Worm (Caenorhabditis elegans) whole organism, young adult: ENCODE measurements around the gene F09C6.10.

Experiments used
- B0336.3 ChIP-seq: fragments of 200-800 bp; sonication (Bioruptor generic); IDR thresholded peaks from 2 replicates; pipeline ENCODE4 v1.3.6; 2022; ENCODE audit warnings: missing genetic modification characterization, missing compliant biosample characterization
- D2030.7 ChIP-seq: fragments of 200-800 bp; sonication (Bioruptor generic); IDR thresholded peaks from 2 replicates; pipeline ENCODE4 v1.3.6; 2022; ENCODE audit warnings: missing genetic modification reagents, missing genetic modification characterization, missing compliant biosample characterization
- F10E7.11 ChIP-seq: sonication (generic microtip); optimal IDR thresholded peaks from 2 replicates; lab custom pipeline; 2017; ENCODE audit warnings: mild to moderate bottlenecking, missing genetic modification characterization, moderate library complexity, missing compliant biosample characterization
- F39B2.1 ChIP-seq: fragments of 200-800 bp; sonication (Bioruptor generic); IDR thresholded peaks from 2 replicates; pipeline ENCODE4 v1.3.6; 2022; ENCODE audit warnings: missing genetic modification reagents, missing genetic modification characterization, missing compliant biosample characterization
- F49E8.2 ChIP-seq: sonication (generic microtip); optimal IDR thresholded peaks from 3 replicates; lab custom pipeline; 2017; ENCODE audit warnings: missing genetic modification characterization, mild to moderate bottlenecking, missing compliant biosample characterization, antibody characterized with exemption, moderate library complexity; ENCODE audit not compliant: insufficient read depth
- F57A8.1 ChIP-seq: fragments of 200-800 bp; sonication (Bioruptor generic); optimal IDR thresholded peaks from 2 replicates; lab custom pipeline; 2018; ENCODE audit warnings: mild to moderate bottlenecking, missing genetic modification characterization, moderate library complexity, missing compliant biosample characterization
- F57C9.4 ChIP-seq: sonication (generic microtip); optimal IDR thresholded peaks from 2 replicates; lab custom pipeline; 2017; ENCODE audit warnings: mild to moderate bottlenecking, missing genetic modification characterization, missing compliant biosample characterization
- T26A5.8 ChIP-seq: sonication (generic microtip); optimal IDR thresholded peaks from 2 replicates; lab custom pipeline; 2016; ENCODE audit warnings: missing genetic modification characterization, missing compliant biosample characterization
- ZK185.1 ChIP-seq: sonication (generic microtip); optimal IDR thresholded peaks from 2 replicates; lab custom pipeline; 2016; ENCODE audit warnings: mild to moderate bottlenecking, missing genetic modification characterization, missing compliant biosample characterization; ENCODE audit not compliant: poor library complexity, severe bottlenecking
- ama-1 ChIP-seq, 3 experiments: fragments of 150-350 bp in 1 of 3; sonication (generic microtip) in 2 of 3; optimal IDR thresholded peaks; 2 replicates each; lab custom pipeline; 2014 to 2018; ENCODE audit warnings: missing biosample characterization in 2 of 3, missing genetic modification characterization in 2 of 3, missing genetic modification reagents in 2 of 3
- aptf-3 ChIP-seq: fragments of 200-800 bp; sonication (Bioruptor generic); IDR thresholded peaks from 2 replicates; pipeline ENCODE4 v1.3.6; 2022; ENCODE audit warnings: missing genetic modification characterization, missing compliant biosample characterization
- atf-7 ChIP-seq: sonication (generic microtip); optimal IDR thresholded peaks from 2 replicates; lab custom pipeline; 2017; ENCODE audit warnings: mild to moderate bottlenecking, missing genetic modification characterization, missing compliant biosample characterization
- athp-1 ChIP-seq: sonication (generic microtip); optimal IDR thresholded peaks from 2 replicates; lab custom pipeline; 2017; ENCODE audit warnings: mild to moderate bottlenecking, missing genetic modification characterization, missing compliant biosample characterization
- attf-5 ChIP-seq: fragments of 200-800 bp; sonication (Bioruptor generic); optimal IDR thresholded peaks from 2 replicates; lab custom pipeline; 2018; ENCODE audit warnings: mild to moderate bottlenecking, missing genetic modification characterization, missing compliant biosample characterization
- ccch-3 ChIP-seq: fragments of 200-800 bp; sonication (Bioruptor generic); optimal IDR thresholded peaks from 2 replicates; lab custom pipeline; 2018; ENCODE audit warnings: mild to moderate bottlenecking, missing genetic modification characterization, missing compliant biosample characterization
- cebp-1 ChIP-seq, 2 experiments: fragments of 200-800 bp in 1 of 2; sonication (Bioruptor generic) in 1 of 2; sonication (generic microtip) in 1 of 2; IDR thresholded peaks in 1 of 2; optimal IDR thresholded peaks in 1 of 2; 2 replicates each; pipeline versions ENCODE4 v1.3.6 to Lab custom; 2017 to 2022; ENCODE audit warnings: missing compliant biosample characterization in 2 of 2, missing genetic modification characterization in 2 of 2, mild to moderate bottlenecking in 1 of 2, missing genetic modification reagents in 1 of 2, moderate library complexity in 1 of 2
- ceh-40 ChIP-seq: fragments of 200-800 bp; sonication (Bioruptor generic); IDR thresholded peaks from 2 replicates; pipeline ENCODE4 v1.3.6; 2022; ENCODE audit warnings: missing genetic modification characterization, missing compliant biosample characterization
- ceh-79 ChIP-seq: sonication (generic microtip); optimal IDR thresholded peaks from 2 replicates; lab custom pipeline; 2017; ENCODE audit warnings: mild to moderate bottlenecking, missing genetic modification characterization, missing compliant biosample characterization
- chd-7 ChIP-seq: sonication (generic microtip); optimal IDR thresholded peaks from 2 replicates; lab custom pipeline; 2016; ENCODE audit warnings: mild to moderate bottlenecking, missing genetic modification characterization, moderate library complexity, missing compliant biosample characterization
- die-1 ChIP-seq: sonication (generic microtip); optimal IDR thresholded peaks from 2 replicates; lab custom pipeline; 2016; ENCODE audit warnings: missing genotype, mild to moderate bottlenecking, missing genetic modification characterization, missing compliant biosample characterization
- ets-4 ChIP-seq: fragments of 200-800 bp; sonication (Bioruptor generic); optimal IDR thresholded peaks from 2 replicates; lab custom pipeline; 2018; ENCODE audit warnings: mild to moderate bottlenecking, missing genetic modification characterization, missing compliant biosample characterization
- fkh-3 ChIP-seq: sonication (generic microtip); optimal IDR thresholded peaks from 2 replicates; lab custom pipeline; 2016; ENCODE audit warnings: mild to moderate bottlenecking, missing genetic modification characterization, missing compliant biosample characterization
- hlh-12 ChIP-seq: sonication (generic microtip); optimal IDR thresholded peaks from 2 replicates; lab custom pipeline; 2016; ENCODE audit warnings: missing genetic modification characterization, missing compliant biosample characterization
- hmg-1.2 ChIP-seq: fragments of 200-800 bp; sonication (Bioruptor generic); IDR thresholded peaks from 2 replicates; pipeline ENCODE4 v1.3.6; 2022; ENCODE audit warnings: missing genetic modification reagents, missing genetic modification characterization, missing compliant biosample characterization
- hsf-1 ChIP-seq: fragments of 200-800 bp; sonication (Bioruptor generic); IDR thresholded peaks from 2 replicates; pipeline ENCODE4 v1.3.6; 2022; ENCODE audit warnings: missing genetic modification reagents, missing genetic modification characterization, missing compliant biosample characterization
- let-526 ChIP-seq: fragments of 200-800 bp; sonication (Bioruptor generic); IDR thresholded peaks from 2 replicates; pipeline ENCODE4 v1.3.6; 2022; ENCODE audit warnings: missing genetic modification reagents, missing genetic modification characterization, missing compliant biosample characterization
- lin-26 ChIP-seq: fragments of 200-800 bp; sonication (Bioruptor generic); IDR thresholded peaks from 2 replicates; pipeline ENCODE4 v1.3.6; 2022; ENCODE audit warnings: missing genetic modification reagents, missing genetic modification characterization, missing compliant biosample characterization
- lin-40 ChIP-seq: sonication (generic microtip); optimal IDR thresholded peaks from 2 replicates; lab custom pipeline; 2016; ENCODE audit warnings: missing genetic modification characterization, mild to moderate bottlenecking, missing compliant biosample characterization, missing genotype, missing genetic modification reagents
- lin-54 ChIP-seq: fragments of 200-800 bp; sonication (Bioruptor generic); optimal IDR thresholded peaks from 2 replicates; lab custom pipeline; 2018; ENCODE audit warnings: mild to moderate bottlenecking, missing genetic modification characterization, missing compliant biosample characterization
- lir-1 ChIP-seq: fragments of 200-800 bp; sonication (Bioruptor generic); conservative IDR thresholded peaks from 2 replicates; pipeline ENCODE4 v1.3.6; 2022; ENCODE audit warnings: missing genetic modification reagents, missing genetic modification characterization, missing compliant biosample characterization
- lsy-27 ChIP-seq: sonication (generic microtip); optimal IDR thresholded peaks from 2 replicates; lab custom pipeline; 2017; ENCODE audit warnings: missing genetic modification characterization, mild to moderate bottlenecking, missing compliant biosample characterization, antibody characterized with exemption, missing genotype, borderline replicate concordance; ENCODE audit not compliant: insufficient read depth
- madf-6 ChIP-seq: fragments of 200-800 bp; sonication (Bioruptor generic); IDR thresholded peaks from 2 replicates; pipeline ENCODE4 v1.3.6; 2022; ENCODE audit warnings: missing genetic modification reagents, missing genetic modification characterization, missing compliant biosample characterization
- mcd-1 ChIP-seq: fragments of 200-800 bp; sonication (Bioruptor generic); IDR thresholded peaks from 2 replicates; pipeline ENCODE4 v1.3.6; 2022; ENCODE audit warnings: missing genetic modification reagents, missing genetic modification characterization, missing compliant biosample characterization
- mel-28 ChIP-seq: sonication (generic microtip); optimal IDR thresholded peaks from 2 replicates; lab custom pipeline; 2016; ENCODE audit warnings: borderline replicate concordance, mild to moderate bottlenecking, missing genetic modification characterization, missing compliant biosample characterization
- mes-4 ChIP-seq: sonication (generic microtip); optimal IDR thresholded peaks from 2 replicates; lab custom pipeline; 2016; ENCODE audit warnings: missing genotype, missing genetic modification characterization, missing compliant biosample characterization
- mxl-1 ChIP-seq: sonication (generic microtip); optimal IDR thresholded peaks from 2 replicates; lab custom pipeline; 2016; ENCODE audit warnings: missing genetic modification characterization, missing compliant biosample characterization
- nfya-2 ChIP-seq: fragments of 200-800 bp; sonication (Bioruptor generic); IDR thresholded peaks from 2 replicates; pipeline ENCODE4 v1.3.6; 2022; ENCODE audit warnings: missing genetic modification reagents, missing genetic modification characterization, missing compliant biosample characterization
- pbrm-1 ChIP-seq: fragments of 200-800 bp; sonication (Bioruptor generic); IDR thresholded peaks from 2 replicates; pipeline ENCODE4 v1.3.6; 2022; ENCODE audit warnings: missing genetic modification reagents, missing genetic modification characterization, missing compliant biosample characterization
- repo-1 ChIP-seq: sonication (generic microtip); optimal IDR thresholded peaks from 2 replicates; lab custom pipeline; 2017; ENCODE audit warnings: mild to moderate bottlenecking, missing genetic modification characterization, missing compliant biosample characterization
- rpc-1 ChIP-seq, 2 experiments: fragments of 150-350 bp in 1 of 2; sonication (generic microtip) in 1 of 2; optimal IDR thresholded peaks; 2 replicates each; lab custom pipeline; 2014 to 2018; ENCODE audit warnings: missing biosample characterization in 1 of 2, missing genetic modification characterization in 1 of 2, missing genetic modification reagents in 1 of 2, missing genotype in 1 of 2
- sea-2 ChIP-seq: fragments of 200-800 bp; sonication (Bioruptor generic); IDR thresholded peaks from 2 replicates; pipeline ENCODE4 v1.3.6; 2022; ENCODE audit warnings: missing genetic modification characterization, missing compliant biosample characterization
- tlf-1 ChIP-seq: fragments of 200-800 bp; sonication (Bioruptor generic); optimal IDR thresholded peaks from 2 replicates; lab custom pipeline; 2018; ENCODE audit warnings: mild to moderate bottlenecking, missing genetic modification characterization, missing compliant biosample characterization
- unc-130 ChIP-seq: sonication (generic microtip); optimal IDR thresholded peaks from 2 replicates; lab custom pipeline; 2016; ENCODE audit warnings: missing genetic modification reagents, missing genetic modification characterization, missing compliant biosample characterization
- unc-62 ChIP-seq: fragments of 150-350 bp; optimal IDR thresholded peaks from 2 replicates; lab custom pipeline; 2014; ENCODE audit warnings: missing biosample characterization, missing genetic modification reagents, missing genetic modification characterization
- xnd-1 ChIP-seq: sonication (generic microtip); optimal IDR thresholded peaks from 2 replicates; lab custom pipeline; 2016; ENCODE audit warnings: missing genotype, missing genetic modification reagents, missing genetic modification characterization, missing compliant biosample characterization
- ztf-22 ChIP-seq: fragments of 200-800 bp; sonication (Bioruptor generic); optimal IDR thresholded peaks from 2 replicates; lab custom pipeline; 2018; ENCODE audit warnings: mild to moderate bottlenecking, missing genetic modification characterization, moderate library complexity, missing compliant biosample characterization
- ztf-6 ChIP-seq: fragments of 200-800 bp; sonication (Bioruptor generic); IDR thresholded peaks from 2 replicates; pipeline ENCODE4 v1.3.6; 2022; ENCODE audit warnings: missing genetic modification reagents, missing genetic modification characterization, missing compliant biosample characterization

F09C6.10 gene

DNA sequence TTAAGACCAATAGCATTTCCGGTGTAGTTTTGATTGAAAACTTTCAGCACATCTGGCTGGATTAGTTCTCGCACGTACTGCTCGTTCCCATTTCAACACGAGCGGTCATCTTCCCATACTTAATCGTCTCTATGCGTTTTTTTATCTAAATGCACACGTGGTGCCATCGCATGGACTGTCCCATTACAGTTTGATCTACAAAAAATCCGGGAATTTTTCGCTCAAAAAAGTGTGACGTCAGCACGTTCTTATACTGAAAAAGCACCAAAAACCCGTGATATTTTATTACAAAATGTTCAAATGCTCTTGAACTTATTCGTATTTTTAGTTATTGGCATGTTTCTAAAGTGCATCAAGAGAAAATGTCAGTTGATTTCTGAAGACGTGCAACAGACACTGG lies 6.0 kb upstream of the F09C6.10 start, which contains the start of gene Y102A5C.4:
TSS of gene Y102A5C.4 (plus strand) at position 301 of the 400 bp plus-strand sequence.
- TF ChIP-seq unc-130 (GFP tag; lab: Kevin White, UChicago) (no peak), ceh-40 (GFP tag; lab: Robert Waterston, UW) (no peak), hlh-12 (tag; lab: Kevin White, UChicago) (no peak), F57C9.4 (tag; lab: Kevin White, UChicago) (no peak), lir-1 (GFP tag; lab: Robert Waterston, UW) (no peak), ceh-79 (tag; lab: Kevin White, UChicago) (no peak), fkh-3 (no peak), ets-4 (no peak), mel-28 (tag; lab: Kevin White, UChicago) (no peak), let-526 (no peak), lin-40 (tag; lab: Kevin White, UChicago) (no peak), ztf-6 (GFP tag; lab: Robert Waterston, UW) (no peak), chd-7 (tag; lab: Kevin White, UChicago) (no peak), ccch-3 (no peak), rpc-1 (optimal IDR thresholded peaks at IDR 0.05; lab: Kevin White, UChicago) (no peak), rpc-1 (tag; optimal IDR thresholded peaks at IDR 0.05; lab: Kevin White, UChicago) (no peak), lin-26 (GFP tag; lab: Robert Waterston, UW) (no peak), athp-1 (no peak)

DNA sequence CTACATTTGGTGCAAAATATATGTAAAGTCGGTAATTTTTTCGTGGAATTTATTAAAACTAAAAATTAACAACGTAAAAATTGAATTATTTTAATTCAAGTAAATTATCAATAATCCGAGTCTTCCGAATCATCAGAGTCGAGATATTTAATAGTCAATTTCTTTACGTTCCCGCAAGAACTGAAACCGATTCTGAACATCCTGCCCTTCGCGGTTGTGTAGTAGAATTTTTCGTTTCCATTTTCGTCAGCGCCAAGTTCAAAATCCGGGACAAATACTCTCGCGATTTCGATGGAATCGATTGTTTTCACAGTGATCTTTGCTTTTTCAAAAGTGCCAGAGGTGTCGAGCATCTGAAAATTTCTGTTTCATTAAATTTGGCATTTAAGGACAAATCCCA lies 3.7 kb upstream of the F09C6.10 start:
- TF ChIP-seq D2030.7 (GFP tag; lab: Robert Waterston, UW) (peak; percentile 31; the same call in 1 of the 2 replicates), cebp-1 (GFP tag; IDR thresholded peaks at IDR 0.05; lab: Robert Waterston, UW) (no peak), cebp-1 (tag; optimal IDR thresholded peaks at IDR 0.05; lab: Kevin White, UChicago) (peak; percentile 10), rpc-1 (optimal IDR thresholded peaks at IDR 0.05; lab: Kevin White, UChicago) (no peak), rpc-1 (tag; optimal IDR thresholded peaks at IDR 0.05; lab: Kevin White, UChicago) (no peak), F49E8.2 (tag; lab: Kevin White, UChicago) (peak; percentile 67), F57A8.1 (no peak), madf-6 (GFP tag; lab: Robert Waterston, UW) (peak; percentile 45), die-1 (tag; lab: Kevin White, UChicago) (peak; percentile 21), F10E7.11 (tag; lab: Kevin White, UChicago) (no peak), attf-5 (GFP tag; lab: Kevin White, UChicago) (no peak), nfya-2 (no peak), ama-1 (optimal IDR thresholded peaks at IDR 0.05; lab: Kevin White, UChicago) (no peak), ama-1 (GFP tag; optimal IDR thresholded peaks at IDR 0.05; lab: Kevin White, UChicago) (no peak), mes-4 (tag; lab: Kevin White, UChicago) (no peak), aptf-3 (GFP tag; lab: Robert Waterston, UW) (no peak), hsf-1 (GFP tag; lab: Robert Waterston, UW) (0 out of 2 replicates have a peak, but pooled peaks have one; percentile 42), tlf-1 (GFP tag; lab: Kevin White, UChicago) (peak; percentile 28), hmg-1.2 (no peak), sea-2 (GFP tag; lab: Robert Waterston, UW) (no peak), xnd-1 (tag; lab: Kevin White, UChicago) (peak; percentile 14), ZK185.1 (tag; lab: Kevin White, UChicago) (no peak), mxl-1 (tag; lab: Kevin White, UChicago) (peak; percentile 6), ztf-22 (GFP tag; lab: Kevin White, UChicago) (no peak), atf-7 (tag; lab: Kevin White, UChicago) (no peak), T26A5.8 (no peak), unc-62 (GFP tag; lab: Kevin White, UChicago) (no peak), B0336.3 (0 out of 2 replicates have a peak, but pooled peaks have one; percentile 45), lin-54 (GFP tag; lab: Kevin White, UChicago) (no peak), F39B2.1 (GFP tag; lab: Robert Waterston, UW) (0 out of 2 replicates have a peak, but pooled peaks have one; percentile 36), lsy-27 (tag; lab: Kevin White, UChicago) (no peak), pbrm-1 (GFP tag; lab: Robert Waterston, UW) (0 out of 2 replicates have a peak, but pooled peaks have one; percentile 12), repo-1 (tag; lab: Kevin White, UChicago) (no peak), mcd-1 (GFP tag; lab: Robert Waterston, UW) (peak; percentile 26; the same call in 1 of the 2 replicates)
